Worm (Caenorhabditis elegans) whole organism, early embryonic: ENCODE data around the gene prde-1.

Source experiments
- ama-1 ChIP-seq: fragments of 150-350 bp; optimal IDR thresholded peaks from 2 replicates; lab custom pipeline; 2014
- ceh-13 ChIP-seq: fragments of 200-800 bp; sonication (Bioruptor generic); optimal IDR thresholded peaks from 2 replicates; lab custom pipeline; 2018; ENCODE audit warnings: mild to moderate bottlenecking, missing genetic modification characterization, missing compliant biosample characterization
- ets-7 ChIP-seq: sonication (generic microtip); optimal IDR thresholded peaks from 2 replicates; lab custom pipeline; 2016; ENCODE audit warnings: missing genotype, missing genetic modification characterization, missing compliant biosample characterization
- flt-1 ChIP-seq: fragments of 200-800 bp; sonication (Bioruptor generic); IDR thresholded peaks from 2 replicates; pipeline ENCODE4 v1.3.6; 2022; ENCODE audit warnings: missing genetic modification characterization, missing compliant biosample characterization
- tbx-37 ChIP-seq: fragments of 200-800 bp; sonication (Bioruptor generic); conservative IDR thresholded peaks from 2 replicates; pipeline ENCODE4 v1.3.6; 2022; ENCODE audit warnings: missing genetic modification reagents, missing genetic modification characterization, missing compliant biosample characterization
- tra-4 ChIP-seq: sonication (generic microtip); optimal IDR thresholded peaks from 2 replicates; lab custom pipeline; 2017; ENCODE audit warnings: missing genetic modification characterization, missing compliant biosample characterization

DNA sequence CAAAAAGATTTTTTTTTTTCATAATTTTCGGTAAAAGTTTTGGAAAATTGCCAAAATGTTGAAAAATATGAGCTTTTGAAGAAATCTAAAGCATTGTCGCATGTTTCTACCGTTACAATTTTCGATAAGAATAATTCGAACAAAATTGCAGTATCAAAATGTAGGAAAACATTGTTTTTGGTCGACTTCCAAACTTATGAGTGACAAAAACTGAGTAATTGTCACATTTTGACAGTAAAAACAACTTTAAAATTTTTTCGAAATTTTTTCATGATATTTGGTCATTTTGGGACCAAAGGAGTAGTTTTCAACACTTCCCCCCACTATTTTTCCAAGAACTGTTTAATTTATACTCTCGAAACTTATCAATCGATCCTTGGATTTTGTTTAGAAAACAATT is 56.5 kb downstream of the prde-1 start, which contains the start of gene fbxa-139:
- TF ChIP-seq tbx-37 (no peak), tra-4 (tag; lab: Kevin White, UChicago) (no peak), ets-7 (tag; lab: Kevin White, UChicago) (no peak), ceh-13 (GFP tag; lab: Kevin White, UChicago) (no peak), ama-1 (lab: Kevin White, UChicago) (no peak), flt-1 (GFP tag; lab: Robert Waterston, UW) (no peak)
